Worm (Caenorhabditis elegans) whole organism, L4 larva: Measurements from ENCODE around the gene C05G5.7.
A peak's percentile ranks its signal among the peaks of the same experiment; 100 is the strongest.

ENCODE experiments used
- D1046.2 ChIP-seq: fragments of 200-800 bp; sonication (Bioruptor generic); IDR thresholded peaks from 2 replicates; pipeline ENCODE4 v1.3.6; 2022; ENCODE audit warnings: missing genetic modification characterization, missing compliant biosample characterization
- F26F4.8 ChIP-seq: fragments of 200-800 bp; sonication (Bioruptor generic); conservative IDR thresholded peaks from 2 replicates; pipeline ENCODE4 v1.3.6; 2022; ENCODE audit warnings: missing genetic modification characterization, missing compliant biosample characterization
- R02D3.7 ChIP-seq: fragments of 150-350 bp; sonication (generic microtip); optimal IDR thresholded peaks from 3 replicates; lab custom pipeline; 2014; ENCODE audit warnings: missing biosample characterization, missing genetic modification characterization
- T26A8.4 ChIP-seq: fragments of 200-800 bp; sonication (Bioruptor generic); IDR thresholded peaks from 2 replicates; pipeline ENCODE4 v1.3.6; 2022; ENCODE audit warnings: missing genetic modification characterization, missing compliant biosample characterization
- Y105C5A.15 ChIP-seq: fragments of 200-800 bp; sonication (Bioruptor generic); IDR thresholded peaks from 2 replicates; pipeline ENCODE4 v1.3.6; 2022; ENCODE audit warnings: missing genetic modification characterization, missing compliant biosample characterization
- Y48G9A.11 ChIP-seq: fragments of 200-800 bp; sonication (Bioruptor generic); IDR thresholded peaks from 2 replicates; pipeline ENCODE4 v1.3.6; 2022; ENCODE audit warnings: missing genetic modification reagents, missing genetic modification characterization, missing compliant biosample characterization
- ZK337.2 ChIP-seq: fragments of 200-800 bp; sonication (Bioruptor generic); IDR thresholded peaks from 2 replicates; pipeline ENCODE4 v1.3.6; 2022; ENCODE audit warnings: missing genetic modification reagents, missing genetic modification characterization, missing compliant biosample characterization
- ZK546.5 ChIP-seq, 2 experiments: sonication (generic microtip); optimal IDR thresholded peaks; 2 replicates each; lab custom pipeline; 2017; ENCODE audit warnings: missing biosample characterization in 2 of 2, missing genetic modification characterization in 2 of 2
- aha-1 ChIP-seq: fragments of 150-350 bp; peaks from one replicate; lab custom pipeline; 2014; ENCODE audit warnings: missing biosample characterization, missing genetic modification characterization
- ama-1 ChIP-seq: fragments of 150-350 bp; optimal IDR thresholded peaks from 2 replicates; lab custom pipeline; 2014; ENCODE audit warnings: inconsistent platforms, mixed read lengths
- ceh-20 ChIP-seq: fragments of 200-800 bp; sonication (Bioruptor generic); IDR thresholded peaks from 2 replicates; pipeline ENCODE4 v1.3.6; 2022; ENCODE audit warnings: missing genetic modification reagents, missing genetic modification characterization, missing compliant biosample characterization
- ceh-28 ChIP-seq: fragments of 150-350 bp; optimal IDR thresholded peaks from 2 replicates; lab custom pipeline; 2014; ENCODE audit warnings: missing biosample characterization, missing genetic modification reagents, missing genetic modification characterization
- ceh-32 ChIP-seq: sonication (generic microtip); optimal IDR thresholded peaks from 2 replicates; lab custom pipeline; 2016; ENCODE audit warnings: mild to moderate bottlenecking, missing genetic modification characterization, missing compliant biosample characterization; ENCODE audit not compliant: poor library complexity
- ceh-62 ChIP-seq: sonication (generic microtip); optimal IDR thresholded peaks from 2 replicates; lab custom pipeline; 2017; ENCODE audit warnings: missing biosample characterization, missing genetic modification characterization
- ceh-82 ChIP-seq: sonication (generic microtip); optimal IDR thresholded peaks from 2 replicates; lab custom pipeline; 2017; ENCODE audit warnings: missing biosample characterization, missing genetic modification characterization
- ces-1 ChIP-seq: fragments of 150-350 bp; sonication (generic microtip); optimal IDR thresholded peaks from 4 replicates; lab custom pipeline; 2014; ENCODE audit warnings: missing biosample characterization, missing genetic modification reagents, missing genetic modification characterization
- dmd-6 ChIP-seq: fragments of 200-800 bp; sonication (Bioruptor generic); IDR thresholded peaks from 2 replicates; pipeline ENCODE4 v1.3.6; 2022; ENCODE audit warnings: missing genetic modification reagents, missing genetic modification characterization, missing compliant biosample characterization
- dmd-8 ChIP-seq: fragments of 200-800 bp; sonication (Bioruptor generic); IDR thresholded peaks from 2 replicates; pipeline ENCODE4 v1.3.6; 2022; ENCODE audit warnings: missing genetic modification characterization, missing compliant biosample characterization
- egl-27 ChIP-seq: sonication (generic microtip); optimal IDR thresholded peaks from 3 replicates; lab custom pipeline; 2017; ENCODE audit warnings: missing biosample characterization, missing genetic modification reagents, missing genetic modification characterization
- egl-43 ChIP-seq: fragments of 200-800 bp; sonication (Bioruptor generic); IDR thresholded peaks from 2 replicates; pipeline ENCODE4 v1.3.6; 2022; ENCODE audit warnings: missing genetic modification reagents, missing genetic modification characterization, missing compliant biosample characterization
- fos-1 ChIP-seq: fragments of 150-350 bp; optimal IDR thresholded peaks from 2 replicates; lab custom pipeline; 2014; ENCODE audit warnings: missing biosample characterization, missing genetic modification characterization
- gei-8 ChIP-seq: fragments of 200-800 bp; sonication (Bioruptor generic); optimal IDR thresholded peaks from 2 replicates; lab custom pipeline; 2018; ENCODE audit warnings: mild to moderate bottlenecking, missing genetic modification characterization, missing compliant biosample characterization
- jun-1 ChIP-seq: fragments of 150-350 bp; optimal IDR thresholded peaks from 2 replicates; lab custom pipeline; 2014; ENCODE audit warnings: missing biosample characterization, missing genetic modification reagents, missing genetic modification characterization
- lin-29 ChIP-seq: fragments of 200-800 bp; sonication (Bioruptor generic); IDR thresholded peaks from 2 replicates; pipeline ENCODE4 v1.3.6; 2022; ENCODE audit warnings: missing genetic modification reagents, missing genetic modification characterization, missing compliant biosample characterization
- lin-39 ChIP-seq: fragments of 150-350 bp; optimal IDR thresholded peaks from 2 replicates; lab custom pipeline; 2014; ENCODE audit warnings: missing biosample characterization, missing genetic modification reagents, missing genetic modification characterization
- lsy-2 ChIP-seq, 2 experiments: fragments of 150-350 bp in 1 of 2; sonication (generic microtip) in 1 of 2; optimal IDR thresholded peaks; 2 replicates each; lab custom pipeline; 2014 to 2017; ENCODE audit warnings: missing biosample characterization in 2 of 2, missing genetic modification characterization in 2 of 2
- mdl-1 ChIP-seq, 2 experiments: fragments of 150-350 bp in 1 of 2; sonication (generic microtip) in 1 of 2; optimal IDR thresholded peaks; 2 replicates each; lab custom pipeline; 2014 to 2017; ENCODE audit warnings: missing biosample characterization in 2 of 2, missing genetic modification characterization in 2 of 2
- mdt-29 ChIP-seq: fragments of 200-800 bp; sonication (Bioruptor generic); IDR thresholded peaks from 2 replicates; pipeline ENCODE4 v1.3.6; 2022; ENCODE audit warnings: missing genetic modification reagents, missing genetic modification characterization, missing compliant biosample characterization
- mxl-2 ChIP-seq: fragments of 200-800 bp; sonication (Bioruptor generic); conservative IDR thresholded peaks from 2 replicates; pipeline ENCODE4 v1.3.6; 2022; ENCODE audit warnings: missing genetic modification reagents, missing genetic modification characterization, missing compliant biosample characterization
- mxl-3 ChIP-seq: fragments of 200-800 bp; sonication (Bioruptor generic); optimal IDR thresholded peaks from 2 replicates; lab custom pipeline; 2018; ENCODE audit warnings: mild to moderate bottlenecking, missing genetic modification characterization, missing compliant biosample characterization
- nhr-102 ChIP-seq: sonication (generic microtip); optimal IDR thresholded peaks from 2 replicates; lab custom pipeline; 2016; ENCODE audit warnings: mild to moderate bottlenecking, missing genetic modification characterization, moderate library complexity, missing compliant biosample characterization
- nhr-111 ChIP-seq: fragments of 200-800 bp; sonication (Bioruptor generic); optimal IDR thresholded peaks from 2 replicates; lab custom pipeline; 2018; ENCODE audit warnings: mild to moderate bottlenecking, missing genetic modification characterization, missing compliant biosample characterization
- nhr-28 ChIP-seq: fragments of 150-350 bp; optimal IDR thresholded peaks from 2 replicates; lab custom pipeline; 2014; ENCODE audit warnings: missing biosample characterization, missing genetic modification characterization
- nhr-41 ChIP-seq: fragments of 200-800 bp; sonication (Bioruptor generic); IDR thresholded peaks from 2 replicates; pipeline ENCODE4 v1.3.6; 2022; ENCODE audit warnings: missing genetic modification reagents, missing genetic modification characterization, missing compliant biosample characterization
- nhr-48 ChIP-seq: sonication (generic microtip); optimal IDR thresholded peaks from 2 replicates; lab custom pipeline; 2016; ENCODE audit warnings: mild to moderate bottlenecking, missing genetic modification characterization, missing compliant biosample characterization
- nhr-6 ChIP-seq: fragments of 150-350 bp; optimal IDR thresholded peaks from 2 replicates; lab custom pipeline; 2014; ENCODE audit warnings: missing biosample characterization, missing genetic modification characterization
- nhr-76 ChIP-seq: fragments of 150-350 bp; optimal IDR thresholded peaks from 2 replicates; lab custom pipeline; 2014; ENCODE audit warnings: missing biosample characterization, missing genetic modification characterization
- pha-4 ChIP-seq, 2 experiments: fragments of 150-350 bp in 1 of 2; fragments of 200-800 bp in 1 of 2; sonication (Bioruptor generic) in 1 of 2; IDR thresholded peaks in 1 of 2; optimal IDR thresholded peaks in 1 of 2; 2 replicates each; pipeline versions ENCODE4 v1.3.6 to Lab custom; 2014 to 2022; ENCODE audit warnings: missing genetic modification characterization in 2 of 2, missing genetic modification reagents in 2 of 2, missing biosample characterization in 1 of 2, missing compliant biosample characterization in 1 of 2
- php-3 ChIP-seq: fragments of 200-800 bp; sonication (Bioruptor generic); IDR thresholded peaks from 2 replicates; pipeline ENCODE4 v1.3.6; 2022; ENCODE audit warnings: missing genetic modification reagents, missing genetic modification characterization, missing compliant biosample characterization
- saeg-2 ChIP-seq: fragments of 200-800 bp; sonication (Bioruptor generic); IDR thresholded peaks from 2 replicates; pipeline ENCODE4 v1.3.6; 2022; ENCODE audit warnings: missing genetic modification reagents, missing genetic modification characterization, missing compliant biosample characterization
- sdz-12 ChIP-seq: fragments of 200-800 bp; sonication (Bioruptor generic); optimal IDR thresholded peaks from 2 replicates; lab custom pipeline; 2018; ENCODE audit warnings: mild to moderate bottlenecking, missing genetic modification characterization, missing compliant biosample characterization
- set-16 ChIP-seq: fragments of 200-800 bp; sonication (Bioruptor generic); IDR thresholded peaks from 2 replicates; pipeline ENCODE4 v1.3.6; 2022; ENCODE audit warnings: missing genetic modification reagents, missing genetic modification characterization, missing compliant biosample characterization
- snpc-4 ChIP-seq: fragments of 150-350 bp; optimal IDR thresholded peaks from 2 replicates; lab custom pipeline; 2014; ENCODE audit warnings: missing biosample characterization, missing genetic modification characterization
- zag-1 ChIP-seq: fragments of 150-350 bp; optimal IDR thresholded peaks from 2 replicates; lab custom pipeline; 2014; ENCODE audit warnings: missing biosample characterization, missing genetic modification characterization
- zfp-2 ChIP-seq: sonication (generic microtip); optimal IDR thresholded peaks from 2 replicates; lab custom pipeline; 2016; ENCODE audit warnings: mild to moderate bottlenecking, missing genetic modification characterization, missing compliant biosample characterization
- zip-11 ChIP-seq: fragments of 200-800 bp; sonication (Bioruptor generic); IDR thresholded peaks from 2 replicates; pipeline ENCODE4 v1.3.6; 2022; ENCODE audit warnings: missing genetic modification characterization, missing compliant biosample characterization
- zip-2 ChIP-seq: fragments of 150-350 bp; optimal IDR thresholded peaks from 2 replicates; lab custom pipeline; 2014; ENCODE audit warnings: missing biosample characterization, missing genetic modification characterization
- ztf-11 ChIP-seq: fragments of 150-350 bp; optimal IDR thresholded peaks from 2 replicates; lab custom pipeline; 2014; ENCODE audit warnings: missing biosample characterization, missing genetic modification characterization

C05G5.7 gene

ce11 chrX:14753514-14754076 lies 10.0 kb upstream of the C05G5.7 start, which contains the start of gene sucl-1 (continued):
- TF ChIP-seq lsy-2 (tag; optimal IDR thresholded peaks at IDR 0.05; lab: Kevin White, UChicago) (peak; percentile 65 to 89), lin-39 (no peak), fos-1 (no peak), zip-2 (no peak), ceh-20 (GFP tag; lab: Robert Waterston, UW) (peak; percentile 45; the same call in 1 of the 2 replicates), nhr-28 (tag; lab: Kevin White, UChicago) (peak; percentile 90), jun-1 (tag; lab: Kevin White, UChicago) (no peak), dmd-8 (GFP tag; lab: Robert Waterston, UW) (no peak), F26F4.8 (GFP tag; lab: Robert Waterston, UW) (no peak), ces-1 (GFP tag; lab: Kevin White, UChicago) (no peak), ztf-11 (tag; lab: Kevin White, UChicago) (no peak), set-16 (GFP tag; lab: Robert Waterston, UW) (peak; percentile 66), sdz-12 (no peak), mdl-1 (tag; optimal IDR thresholded peaks at IDR 0.05; lab: Kevin White, UChicago) (peak; percentile 75 to 95), zip-11 (GFP tag; lab: Robert Waterston, UW) (no peak), snpc-4 (no peak), ceh-32 (tag; lab: Kevin White, UChicago) (peak; percentile 7), nhr-41 (GFP tag; lab: Robert Waterston, UW) (no peak)

- TF ChIP-seq T26A8.4 (GFP tag; lab: Robert Waterston, UW) (no peak), zag-1 (tag; lab: Kevin White, UChicago) (no peak), R02D3.7 (tag; lab: Kevin White, UChicago) (no peak), ceh-28 (no peak), nhr-102 (tag; lab: Kevin White, UChicago) (no peak), Y105C5A.15 (no peak), ceh-62 (no peak), lin-39 (no peak), dmd-6 (no peak)
Measured at ce11 chrX:14751911-14752310, 8.3 kb upstream of the C05G5.7 start, which contains the start of gene C05G5.3. Gene C05G5.3, minus strand, starts transcription at chrX:14752011.

ce11 chrX:14746948-14747347 lies 3.4 kb upstream of the C05G5.7 start, which contains the start of gene C05G5.2:
Gene C05G5.2, plus strand, starts transcription at chrX:14747303.
- TF ChIP-seq zfp-2 (tag; lab: Kevin White, UChicago) (no peak), nhr-6 (tag; lab: Kevin White, UChicago) (peak; percentile 93), nhr-48 (tag; lab: Kevin White, UChicago) (peak; percentile 76), ceh-82 (tag; lab: Kevin White, UChicago) (no peak), gei-8 (no peak), egl-27 (no peak), nhr-41 (GFP tag; lab: Robert Waterston, UW) (peak; percentile 52; the same call in 1 of the 2 replicates), mxl-2 (GFP tag; lab: Robert Waterston, UW) (no peak), ZK337.2 (no peak), saeg-2 (GFP tag; lab: Robert Waterston, UW) (peak; percentile 76; the same call in 1 of the 2 replicates), nhr-28 (tag; lab: Kevin White, UChicago) (peak; percentile 94), nhr-76 (tag; lab: Kevin White, UChicago) (no peak), php-3 (GFP tag; lab: Robert Waterston, UW) (peak; percentile 57; the same call in 1 of the 2 replicates), aha-1 (peak; percentile 48), pha-4 (GFP tag; IDR thresholded peaks at IDR 0.05; lab: Robert Waterston, UW) (peak; percentile 81), pha-4 (tag; optimal IDR thresholded peaks at IDR 0.05; lab: Kevin White, UChicago) (peak; percentile 81), D1046.2 (GFP tag; lab: Robert Waterston, UW) (no peak), lin-29 (no peak), ZK546.5 (tag; optimal IDR thresholded peaks at IDR 0.05; lab: Kevin White, UChicago) (no peak), nhr-111 (GFP tag; lab: Kevin White, UChicago) (no peak), ceh-62 (no peak), nhr-102 (tag; lab: Kevin White, UChicago) (peak; percentile 84), ama-1 (lab: Kevin White, UChicago) (no peak), ceh-20 (GFP tag; lab: Robert Waterston, UW) (peak; percentile 69), mxl-3 (GFP tag; lab: Kevin White, UChicago) (peak; percentile 97), mdt-29 (no peak), Y48G9A.11 (GFP tag; lab: Robert Waterston, UW) (no peak), set-16 (GFP tag; lab: Robert Waterston, UW) (peak; percentile 43; the same call in 1 of the 2 replicates), egl-43 (GFP tag; lab: Robert Waterston, UW) (no peak)
